Fruit fly (Drosophila melanogaster) whole organism, embryonic: ENCODE data around the gene Mdh2.
A peak's percentile ranks its signal among the peaks of the same experiment; 100 is the strongest.

Source experiments
- CG12391 ChIP-seq: fragments of 200-800 bp; sonication (Bioruptor generic); optimal IDR thresholded peaks from 3 replicates; lab custom pipeline; 2018; ENCODE audit warnings: missing biosample characterization, mild to moderate bottlenecking, missing genetic modification characterization, moderate library complexity
- CG12659 ChIP-seq: fragments of 200-800 bp; sonication (Bioruptor generic); optimal IDR thresholded peaks from 3 replicates; lab custom pipeline; 2017; ENCODE audit warnings: mild to moderate bottlenecking, missing biosample characterization, missing genetic modification reagents, missing genetic modification characterization
- CG12744 ChIP-seq: fragments of 200-800 bp; sonication (Bioruptor generic); optimal IDR thresholded peaks from 2 replicates; lab custom pipeline; 2016; ENCODE audit warnings: missing biosample characterization, missing genetic modification characterization
- CG14710 ChIP-seq: fragments of 200-800 bp; sonication (Bioruptor generic); optimal IDR thresholded peaks from 3 replicates; lab custom pipeline; 2019; ENCODE audit warnings: missing biosample characterization, mild to moderate bottlenecking, missing genetic modification characterization, moderate library complexity
- CG15514 ChIP-seq: fragments of 200-800 bp; sonication (Bioruptor generic); optimal IDR thresholded peaks from 3 replicates; lab custom pipeline; 2017; ENCODE audit warnings: missing biosample characterization, missing genetic modification characterization, mild to moderate bottlenecking, moderate library complexity, missing genetic modification reagents
- CG15601 ChIP-seq: fragments of 200-800 bp; sonication (Bioruptor generic); optimal IDR thresholded peaks from 3 replicates; lab custom pipeline; 2019; ENCODE audit warnings: missing biosample characterization, mild to moderate bottlenecking, missing genetic modification characterization, moderate library complexity
- CG17385 ChIP-seq: fragments of 200-800 bp; sonication (Bioruptor generic); optimal IDR thresholded peaks from 3 replicates; lab custom pipeline; 2018; ENCODE audit warnings: missing biosample characterization, mild to moderate bottlenecking, missing genetic modification characterization
- CG17829 ChIP-seq: fragments of 200-800 bp; optimal IDR thresholded peaks from 2 replicates; lab custom pipeline; 2019; ENCODE audit warnings: missing biosample characterization, mild to moderate bottlenecking, missing genetic modification characterization, moderate library complexity
- CG2120 ChIP-seq: fragments of 200-800 bp; sonication (Bioruptor generic); optimal IDR thresholded peaks from 3 replicates; lab custom pipeline; 2016; ENCODE audit warnings: missing biosample characterization, missing genetic modification characterization
- CG30403 ChIP-seq: fragments of 200-800 bp; sonication (Bioruptor generic); optimal IDR thresholded peaks from 3 replicates; lab custom pipeline; 2016; ENCODE audit warnings: missing biosample characterization, missing genetic modification characterization
- CG3065 ChIP-seq: fragments of 200-800 bp; sonication (Bioruptor generic); optimal IDR thresholded peaks from 2 replicates; lab custom pipeline; 2016; ENCODE audit warnings: missing biosample characterization, missing genetic modification characterization
- CG3163 ChIP-seq: fragments of 200-800 bp; sonication (Bioruptor generic); optimal IDR thresholded peaks from 3 replicates; lab custom pipeline; 2016; ENCODE audit warnings: missing biosample characterization, missing genetic modification characterization
- CG3281 ChIP-seq: fragments of 200-800 bp; sonication (Bioruptor generic); optimal IDR thresholded peaks from 3 replicates; lab custom pipeline; 2017; ENCODE audit warnings: missing biosample characterization, mild to moderate bottlenecking, missing genetic modification characterization
- CG4360 ChIP-seq: fragments of 200-800 bp; sonication (Bioruptor generic); IDR thresholded peaks from 2 replicates; pipeline ENCODE4 v1.3.6; 2022; ENCODE audit warnings: missing biosample characterization, missing genetic modification characterization
- CG4820 ChIP-seq: fragments of 200-800 bp; sonication (Bioruptor generic); optimal IDR thresholded peaks from 3 replicates; lab custom pipeline; 2016; ENCODE audit warnings: missing biosample characterization, missing genetic modification characterization
- CG7357 ChIP-seq: fragments of 200-800 bp; sonication (Bioruptor generic); IDR thresholded peaks from 3 replicates; pipeline ENCODE4 v1.3.6; 2022; ENCODE audit warnings: missing biosample characterization, missing genetic modification characterization
- CG7987 ChIP-seq: fragments of 200-800 bp; sonication (Bioruptor generic); optimal IDR thresholded peaks from 2 replicates; lab custom pipeline; 2018; ENCODE audit warnings: missing biosample characterization, mild to moderate bottlenecking, missing genetic modification characterization, moderate library complexity
- CG8478 ChIP-seq: fragments of >200 bp; optimal IDR thresholded peaks from 2 replicates; lab custom pipeline; 2018
- CG8765 ChIP-seq: fragments of 200-800 bp; sonication (Bioruptor generic); IDR thresholded peaks from 2 replicates; pipeline ENCODE4 v1.3.6; 2022; ENCODE audit warnings: missing biosample characterization, missing genetic modification characterization
- CG9797 ChIP-seq: fragments of 200-800 bp; sonication (Bioruptor generic); optimal IDR thresholded peaks from 3 replicates; lab custom pipeline; 2018; ENCODE audit warnings: missing biosample characterization, mild to moderate bottlenecking, missing genetic modification characterization
- Dref ChIP-seq: fragments of 200-800 bp; sonication (Bioruptor generic); IDR thresholded peaks from 2 replicates; pipeline ENCODE4 v1.3.6; 2022; ENCODE audit warnings: missing biosample characterization, missing genetic modification characterization
- NC2β ChIP-seq: fragments of 200-800 bp; sonication (Bioruptor generic); optimal IDR thresholded peaks from 2 replicates; lab custom pipeline; 2016; ENCODE audit warnings: missing biosample characterization, missing genetic modification characterization
- Nf-YC ChIP-seq: fragments of 200-800 bp; optimal IDR thresholded peaks from 3 replicates; lab custom pipeline; 2019; ENCODE audit warnings: missing biosample characterization, mild to moderate bottlenecking, missing genetic modification characterization, moderate library complexity
- Optix ChIP-seq: fragments of 200-800 bp; sonication (Bioruptor generic); IDR thresholded peaks from 3 replicates; pipeline ENCODE4 v1.3.6; 2022; ENCODE audit warnings: missing biosample characterization, missing genetic modification characterization
- Pdp1 ChIP-seq, 2 experiments: fragments of 200-800 bp; sonication (Bioruptor generic); optimal IDR thresholded peaks; 3 replicates each; lab custom pipeline; 2016; ENCODE audit warnings: missing biosample characterization in 2 of 2, missing genetic modification characterization in 2 of 2, mild to moderate bottlenecking in 1 of 2, moderate library complexity in 1 of 2
- Sin3A ChIP-seq: fragments of >200 bp; optimal IDR thresholded peaks from 2 replicates; lab custom pipeline; 2018
- ato ChIP-seq: fragments of 200-800 bp; sonication (Bioruptor generic); IDR thresholded peaks from 2 replicates; pipeline ENCODE4 v1.3.6; 2022; ENCODE audit warnings: missing biosample characterization, missing genetic modification characterization; ENCODE audit not compliant: partially characterized antibody
- bab2 ChIP-seq: fragments of 200-800 bp; sonication (Bioruptor generic); optimal IDR thresholded peaks from 2 replicates; lab custom pipeline; 2016; ENCODE audit warnings: missing biosample characterization, missing genetic modification characterization
- bcd ChIP-seq: fragments of 200-800 bp; sonication (Bioruptor generic); optimal IDR thresholded peaks from 2 replicates; lab custom pipeline; 2017; ENCODE audit warnings: missing biosample characterization, mild to moderate bottlenecking, missing genetic modification characterization
- bowl ChIP-seq: fragments of 200-800 bp; sonication (Bioruptor generic); IDR thresholded peaks from 2 replicates; pipeline ENCODE4 v1.3.6; 2022; ENCODE audit warnings: missing biosample characterization, missing genetic modification characterization
- chn ChIP-seq: fragments of 200-800 bp; sonication (Bioruptor generic); optimal IDR thresholded peaks from 2 replicates; lab custom pipeline; 2016; ENCODE audit warnings: missing biosample characterization, missing genetic modification characterization
- grau ChIP-seq: fragments of 200-800 bp; optimal IDR thresholded peaks from 3 replicates; lab custom pipeline; 2019; ENCODE audit warnings: missing biosample characterization, mild to moderate bottlenecking, missing genetic modification characterization, moderate library complexity
- hb ChIP-seq: fragments of 200-800 bp; sonication (Bioruptor generic); IDR thresholded peaks from 3 replicates; pipeline ENCODE4 v1.3.6; 2022; ENCODE audit warnings: missing biosample characterization, missing genetic modification characterization; ENCODE audit not compliant: partially characterized antibody
- inv ChIP-seq: fragments of 200-800 bp; sonication (Bioruptor generic); IDR thresholded peaks from 2 replicates; pipeline ENCODE4 v1.3.6; 2022; ENCODE audit warnings: missing biosample characterization, missing genetic modification characterization; ENCODE audit not compliant: partially characterized antibody
- ken ChIP-seq: fragments of 200-800 bp; sonication (Bioruptor generic); IDR thresholded peaks from 3 replicates; pipeline ENCODE4 v1.3.6; 2022; ENCODE audit warnings: missing biosample characterization, missing genetic modification characterization
- mirr ChIP-seq: fragments of 200-800 bp; sonication (Bioruptor generic); optimal IDR thresholded peaks from 3 replicates; lab custom pipeline; 2018; ENCODE audit warnings: missing biosample characterization, mild to moderate bottlenecking, missing genetic modification characterization
- nmo ChIP-seq: fragments of 200-800 bp; sonication (Bioruptor generic); optimal IDR thresholded peaks from 2 replicates; lab custom pipeline; 2018; ENCODE audit warnings: missing biosample characterization, mild to moderate bottlenecking, missing genetic modification characterization, moderate library complexity
- onecut ChIP-seq: fragments of 200-800 bp; sonication (Bioruptor generic); IDR thresholded peaks from 2 replicates; pipeline ENCODE4 v1.3.6; 2022; ENCODE audit warnings: missing biosample characterization, missing genetic modification characterization
- pan ChIP-seq, 4 experiments: fragments of >200 bp in 3 of 4; fragments of 200-800 bp in 1 of 4; sonication (Bioruptor generic) in 1 of 4; optimal IDR thresholded peaks in 3 of 4; IDR thresholded peaks in 1 of 4; 2 replicates each; pipeline versions ENCODE4 v1.3.6 to Lab custom; 2017 to 2022; ENCODE audit warnings: missing biosample characterization in 2 of 4, missing genetic modification characterization in 2 of 4, mixed read lengths in 1 of 4
- phol ChIP-seq: fragments of 200-800 bp; sonication (Bioruptor generic); optimal IDR thresholded peaks from 3 replicates; lab custom pipeline; 2018; ENCODE audit warnings: missing biosample characterization, mild to moderate bottlenecking, missing genetic modification characterization, moderate library complexity
- pnt ChIP-seq: fragments of 200-800 bp; sonication (Bioruptor generic); optimal IDR thresholded peaks from 3 replicates; lab custom pipeline; 2016; ENCODE audit warnings: missing biosample characterization, missing genetic modification characterization
- salm ChIP-seq: fragments of 200-800 bp; sonication (Bioruptor generic); optimal IDR thresholded peaks from 2 replicates; lab custom pipeline; 2018; ENCODE audit warnings: missing biosample characterization, mild to moderate bottlenecking, missing genetic modification characterization
- slou ChIP-seq: fragments of 200-800 bp; sonication (Bioruptor generic); optimal IDR thresholded peaks from 3 replicates; lab custom pipeline; 2016; ENCODE audit warnings: missing biosample characterization, missing genetic modification characterization
- sna ChIP-seq: fragments of 200-800 bp; sonication (Bioruptor generic); IDR thresholded peaks from 2 replicates; pipeline ENCODE4 v1.3.6; 2022; ENCODE audit warnings: missing biosample characterization, missing genetic modification characterization; ENCODE audit not compliant: partially characterized antibody
- sug ChIP-seq: fragments of 200-800 bp; optimal IDR thresholded peaks from 2 replicates; lab custom pipeline; 2019; ENCODE audit warnings: missing biosample characterization, mild to moderate bottlenecking, missing genetic modification characterization, moderate library complexity
- tap ChIP-seq: fragments of 200-800 bp; optimal IDR thresholded peaks from 3 replicates; lab custom pipeline; 2019; ENCODE audit warnings: missing biosample characterization, mild to moderate bottlenecking, missing genetic modification characterization, moderate library complexity
- tna ChIP-seq: fragments of 200-800 bp; sonication (Bioruptor generic); IDR thresholded peaks from 2 replicates; pipeline ENCODE4 v1.3.6; 2022; ENCODE audit warnings: missing biosample characterization, missing genetic modification characterization; ENCODE audit not compliant: partially characterized antibody
- trem ChIP-seq: fragments of 200-800 bp; optimal IDR thresholded peaks from 3 replicates; lab custom pipeline; 2019; ENCODE audit warnings: missing biosample characterization, mild to moderate bottlenecking, missing genetic modification characterization, moderate library complexity
- zfh2 ChIP-seq: fragments of 200-800 bp; sonication (Bioruptor generic); optimal IDR thresholded peaks from 2 replicates; lab custom pipeline; 2016; ENCODE audit warnings: missing biosample characterization, missing genetic modification characterization

Mdh2 gene

dm6 chr3R:18226043-18226808, at the start of gene Mdh2, which contains the start of gene CG7168 (continued):
- TF ChIP-seq Nf-YC (tag; lab: Kevin White, UChicago) = peak; percentile 83
- no peak for TF ChIP-seq CG8765 (GFP tag; lab: Robert Waterston, UW)
- TF ChIP-seq chn (GFP tag; lab: Kevin White, UChicago) = peak; percentile 9
- TF ChIP-seq CG3281 (GFP tag; lab: Kevin White, UChicago) = peak; percentile 41
- no peak for TF ChIP-seq CG8478 (lab: Kevin White, UChicago)
- TF ChIP-seq CG3163 (GFP tag; lab: Kevin White, UChicago) = no peak
- TF ChIP-seq bcd = peak; percentile 16
- peak; percentile 77; the same call in 1 of the 2 replicates for TF ChIP-seq sna
- TF ChIP-seq bab2 (GFP tag; lab: Kevin White, UChicago) = no peak
- TF ChIP-seq CG12391 = peak; percentile 30
- no peak for TF ChIP-seq CG7357 (GFP tag; lab: Robert Waterston, UW)
- no peak for TF ChIP-seq CG4820 (GFP tag; lab: Kevin White, UChicago)
- peak; percentile 47 for TF ChIP-seq nmo (GFP tag; lab: Kevin White, UChicago)
- no peak for TF ChIP-seq CG12744 (GFP tag; lab: Kevin White, UChicago)
- TF ChIP-seq CG14710 (tag; lab: Kevin White, UChicago) = peak; percentile 50
- no peak for TF ChIP-seq pnt (GFP tag; lab: Kevin White, UChicago)
- TF ChIP-seq Sin3A = peak; percentile 60
- peak; percentile 16 for TF ChIP-seq NC2β
- TF ChIP-seq CG15514 (GFP tag; lab: Kevin White, UChicago) = peak; percentile 43
- no peak for TF ChIP-seq CG3065 (GFP tag; lab: Kevin White, UChicago)
- TF ChIP-seq slou (GFP tag; lab: Kevin White, UChicago) = no peak
- TF ChIP-seq CG12659 (GFP tag; lab: Kevin White, UChicago) = peak; percentile 77
- TF ChIP-seq ken = no peak
- peak; percentile 25 for TF ChIP-seq sug
- peak; percentile 7 for TF ChIP-seq CG30403 (GFP tag; lab: Kevin White, UChicago)
- TF ChIP-seq CG17385 (GFP tag; lab: Kevin White, UChicago) = no peak
- no peak for TF ChIP-seq zfh2 (GFP tag; lab: Kevin White, UChicago)
- TF ChIP-seq trem (tag; lab: Kevin White, UChicago) = peak; percentile 99
- no peak for TF ChIP-seq CG7987
- no peak for TF ChIP-seq tap (tag; lab: Kevin White, UChicago)
- peak; percentile 31 for TF ChIP-seq CG17829 (tag; lab: Kevin White, UChicago)
- no peak for TF ChIP-seq Optix (GFP tag; lab: Robert Waterston, UW)
- TF ChIP-seq CG15601 (tag; lab: Kevin White, UChicago) = peak; percentile 15
- TF ChIP-seq pan (optimal IDR thresholded peaks at IDR 0.05; lab: Kevin White, UChicago) = no peak
- TF ChIP-seq pan (GFP tag; optimal IDR thresholded peaks at IDR 0.05 in 1 of 2, IDR thresholded peaks at IDR 0.05 in 1 of 2) = peak in 1 of 2 experiments; percentile 18
- peak; percentile 14 for TF ChIP-seq CG2120 (GFP tag; lab: Kevin White, UChicago)
- TF ChIP-seq inv (GFP tag; lab: Robert Waterston, UW) = peak; percentile 63
- peak; percentile 44 for TF ChIP-seq phol
- TF ChIP-seq hb = peak; percentile 82
- peak; percentile 21 for TF ChIP-seq mirr (GFP tag; lab: Kevin White, UChicago)
- peak; percentile 67 for TF ChIP-seq tna (GFP tag; lab: Robert Waterston, UW)
- TF ChIP-seq grau (tag; lab: Kevin White, UChicago) = peak; percentile 1
- TF ChIP-seq onecut (GFP tag; lab: Robert Waterston, UW) = no peak
- peak; percentile 91 for TF ChIP-seq ato (GFP tag; lab: Robert Waterston, UW)
- peak; percentile 92 for TF ChIP-seq Dref (GFP tag; lab: Robert Waterston, UW)
- no peak for TF ChIP-seq salm (tag; lab: Kevin White, UChicago)
- peak; percentile 92 for TF ChIP-seq CG4360 (GFP tag; lab: Robert Waterston, UW)
- peak in 1 of 2 experiments; percentile 96 for TF ChIP-seq Pdp1 (GFP tag; optimal IDR thresholded peaks at IDR 0.05; lab: Kevin White, UChicago)
- peak; percentile 30 for TF ChIP-seq CG9797 (GFP tag; lab: Kevin White, UChicago)
- no peak for TF ChIP-seq bowl (GFP tag; lab: Robert Waterston, UW)
